Worm (Caenorhabditis elegans) whole organism, mixed stage, embryonic: Measurements from ENCODE around the gene C29F3.7.

ENCODE experiments used
- M03D4.4 ChIP-seq: sonication (generic microtip); optimal IDR thresholded peaks from 2 replicates; lab custom pipeline; 2017; ENCODE audit warnings: mild to moderate bottlenecking, missing genetic modification characterization, missing compliant biosample characterization
- bed-3 ChIP-seq: fragments of 200-800 bp; sonication (Bioruptor generic); optimal IDR thresholded peaks from 3 replicates; lab custom pipeline; 2018; ENCODE audit warnings: mild to moderate bottlenecking, missing genetic modification characterization, moderate library complexity, missing compliant biosample characterization
- blmp-1 ChIP-seq: fragments of 150-350 bp; optimal IDR thresholded peaks from 2 replicates; lab custom pipeline; 2014; ENCODE audit warnings: missing biosample characterization, missing genetic modification characterization
- ceh-39 ChIP-seq: fragments of 150-350 bp; optimal IDR thresholded peaks from 2 replicates; lab custom pipeline; 2014; ENCODE audit warnings: missing biosample characterization, missing genetic modification characterization
- ceh-43 ChIP-seq: fragments of 200-800 bp; sonication (Bioruptor generic); optimal IDR thresholded peaks from 2 replicates; lab custom pipeline; 2018; ENCODE audit warnings: mild to moderate bottlenecking, missing genetic modification characterization, moderate library complexity, missing compliant biosample characterization
- ceh-83 ChIP-seq: fragments of 200-800 bp; sonication (Bioruptor generic); optimal IDR thresholded peaks from 2 replicates; lab custom pipeline; 2018; ENCODE audit warnings: mild to moderate bottlenecking, missing genetic modification characterization, missing compliant biosample characterization
- ces-1 ChIP-seq: fragments of 150-350 bp; optimal IDR thresholded peaks from 2 replicates; lab custom pipeline; 2014; ENCODE audit warnings: missing biosample characterization, missing genetic modification reagents, missing genetic modification characterization
- cnd-1 ChIP-seq: fragments of 200-800 bp; sonication (Bioruptor generic); optimal IDR thresholded peaks from 2 replicates; lab custom pipeline; 2018; ENCODE audit warnings: mild to moderate bottlenecking, missing genetic modification characterization, missing compliant biosample characterization
- drap-1 ChIP-seq: fragments of 200-800 bp; sonication (Bioruptor generic); optimal IDR thresholded peaks from 3 replicates; lab custom pipeline; 2018; ENCODE audit warnings: mild to moderate bottlenecking, missing genetic modification characterization, missing compliant biosample characterization
- elt-1 ChIP-seq: sonication (generic microtip); optimal IDR thresholded peaks from 2 replicates; lab custom pipeline; 2017; ENCODE audit warnings: missing genetic modification characterization, mild to moderate bottlenecking, missing compliant biosample characterization, antibody characterized with exemption, moderate library complexity, borderline replicate concordance; ENCODE audit not compliant: insufficient read depth
- elt-3 ChIP-seq: fragments of 150-350 bp; optimal IDR thresholded peaks from 2 replicates; lab custom pipeline; 2014; ENCODE audit warnings: missing biosample characterization, missing genetic modification characterization
- flh-1 ChIP-seq: fragments of 200-800 bp; sonication (Bioruptor generic); optimal IDR thresholded peaks from 2 replicates; lab custom pipeline; 2018; ENCODE audit warnings: mild to moderate bottlenecking, missing genetic modification characterization, moderate library complexity, missing compliant biosample characterization
- ham-2 ChIP-seq: fragments of 200-800 bp; sonication (Bioruptor generic); optimal IDR thresholded peaks from 2 replicates; lab custom pipeline; 2018; ENCODE audit warnings: mild to moderate bottlenecking, missing genetic modification characterization, missing compliant biosample characterization
- hlh-1 ChIP-seq: fragments of 150-350 bp; optimal IDR thresholded peaks from 2 replicates; lab custom pipeline; 2014; ENCODE audit warnings: missing biosample characterization, missing genetic modification reagents, missing genetic modification characterization
- lin-13 ChIP-seq: fragments of 150-350 bp; optimal IDR thresholded peaks from 2 replicates; lab custom pipeline; 2014; ENCODE audit warnings: missing biosample characterization, missing genetic modification characterization
- lin-32 ChIP-seq: fragments of 200-800 bp; sonication (Bioruptor generic); optimal IDR thresholded peaks from 2 replicates; lab custom pipeline; 2018; ENCODE audit warnings: mild to moderate bottlenecking, missing genetic modification characterization, missing compliant biosample characterization
- lsy-2 ChIP-seq: fragments of 150-350 bp; optimal IDR thresholded peaks from 2 replicates; lab custom pipeline; 2014; ENCODE audit warnings: missing biosample characterization, missing genetic modification characterization
- mab-5 ChIP-seq: fragments of 150-350 bp; optimal IDR thresholded peaks from 2 replicates; lab custom pipeline; 2014; ENCODE audit warnings: missing biosample characterization, missing genetic modification characterization
- mep-1 ChIP-seq: fragments of 150-350 bp; optimal IDR thresholded peaks from 2 replicates; lab custom pipeline; 2017; ENCODE audit warnings: missing biosample characterization, missing genetic modification reagents, missing genetic modification characterization, inconsistent platforms
- mls-2 ChIP-seq: sonication (generic microtip); optimal IDR thresholded peaks from 2 replicates; lab custom pipeline; 2016; ENCODE audit warnings: mild to moderate bottlenecking, missing genetic modification characterization, moderate library complexity, missing compliant biosample characterization
- nhr-12 ChIP-seq: fragments of 150-350 bp; optimal IDR thresholded peaks from 2 replicates; lab custom pipeline; 2014; ENCODE audit warnings: missing biosample characterization, missing genetic modification characterization
- nhr-2 ChIP-seq: fragments of 150-350 bp; optimal IDR thresholded peaks from 2 replicates; lab custom pipeline; 2014; ENCODE audit warnings: missing biosample characterization, missing genetic modification characterization
- nhr-237 ChIP-seq: fragments of 150-350 bp; optimal IDR thresholded peaks from 2 replicates; lab custom pipeline; 2014; ENCODE audit warnings: missing biosample characterization, missing genetic modification characterization
- nhr-28 ChIP-seq: fragments of 150-350 bp; optimal IDR thresholded peaks from 2 replicates; lab custom pipeline; 2014; ENCODE audit warnings: missing biosample characterization, missing genetic modification characterization
- nhr-76 ChIP-seq: sonication (generic microtip); optimal IDR thresholded peaks from 2 replicates; lab custom pipeline; 2017; ENCODE audit warnings: missing biosample characterization, missing genetic modification characterization
- sem-2 ChIP-seq: fragments of 200-800 bp; sonication (Bioruptor generic); optimal IDR thresholded peaks from 2 replicates; lab custom pipeline; 2018; ENCODE audit warnings: mild to moderate bottlenecking, missing genetic modification characterization, missing compliant biosample characterization
- snpc-4 ChIP-seq: fragments of 150-350 bp; optimal IDR thresholded peaks from 2 replicates; lab custom pipeline; 2014; ENCODE audit warnings: missing biosample characterization, missing genetic modification characterization
- sptf-1 ChIP-seq: sonication (generic microtip); optimal IDR thresholded peaks from 2 replicates; lab custom pipeline; 2017; ENCODE audit warnings: mild to moderate bottlenecking, missing genetic modification characterization, moderate library complexity, missing compliant biosample characterization
- tbx-8 ChIP-seq: fragments of 200-800 bp; sonication (Bioruptor generic); optimal IDR thresholded peaks from 2 replicates; lab custom pipeline; 2018; ENCODE audit warnings: mild to moderate bottlenecking, missing genetic modification characterization, moderate library complexity, missing compliant biosample characterization
- unc-120 ChIP-seq: sonication (generic microtip); optimal IDR thresholded peaks from 2 replicates; lab custom pipeline; 2017; ENCODE audit warnings: missing genetic modification characterization, missing compliant biosample characterization; ENCODE audit not compliant: poor library complexity, severe bottlenecking
- unc-39 ChIP-seq: fragments of 150-350 bp; optimal IDR thresholded peaks from 2 replicates; lab custom pipeline; 2014; ENCODE audit warnings: missing biosample characterization, missing genetic modification characterization
- unc-62 ChIP-seq: fragments of 150-350 bp; optimal IDR thresholded peaks from 2 replicates; lab custom pipeline; 2014; ENCODE audit warnings: missing biosample characterization, missing genetic modification reagents, missing genetic modification characterization
- zip-8 ChIP-seq: fragments of 150-350 bp; optimal IDR thresholded peaks from 2 replicates; lab custom pipeline; 2014; ENCODE audit warnings: missing biosample characterization, missing genetic modification characterization
- ztf-11 ChIP-seq: fragments of 150-350 bp; optimal IDR thresholded peaks from 2 replicates; lab custom pipeline; 2014; ENCODE audit warnings: missing biosample characterization, missing genetic modification characterization

The C29F3.7 gene

ce11 chrV:15349044-15349443 is 5.7 kb upstream of the C29F3.7 start, which contains the start of gene clec-230:
clec-230 (minus strand) TSS chrV:15349144.
- no peak for TF ChIP-seq unc-39
- no peak for TF ChIP-seq flh-1 (GFP tag; lab: Kevin White, UChicago)
- TF ChIP-seq unc-62 (GFP tag; lab: Kevin White, UChicago): no peak
- TF ChIP-seq unc-120 (tag; lab: Kevin White, UChicago): no peak
- no peak for TF ChIP-seq blmp-1 (tag; lab: Kevin White, UChicago)
- TF ChIP-seq lin-32 (GFP tag; lab: Kevin White, UChicago): no peak
- TF ChIP-seq nhr-237: no peak
- no peak for TF ChIP-seq sem-2 (GFP tag; lab: Kevin White, UChicago)
- no peak for TF ChIP-seq ceh-83 (GFP tag; lab: Kevin White, UChicago)
- no peak for TF ChIP-seq snpc-4
- TF ChIP-seq elt-1 (tag; lab: Kevin White, UChicago): no peak
- TF ChIP-seq ceh-43 (GFP tag; lab: Kevin White, UChicago): no peak
- no peak for TF ChIP-seq nhr-76 (tag; lab: Kevin White, UChicago)
- no peak for TF ChIP-seq ces-1 (GFP tag; lab: Kevin White, UChicago)
- no peak for TF ChIP-seq nhr-12 (tag; lab: Kevin White, UChicago)
- TF ChIP-seq drap-1: no peak
- no peak for TF ChIP-seq mep-1 (tag; lab: Kevin White, UChicago)
- TF ChIP-seq, all 35 proteins: peak for 0

ce11 chrV:15350615-15351014 is 4.1 kb upstream of the C29F3.7 start, which contains the start of gene clec-231:
clec-231 (minus strand) TSS chrV:15350715.
- no peak for TF ChIP-seq cnd-1 (tag; lab: Kevin White, UChicago)
- TF ChIP-seq nhr-2 (tag; lab: Kevin White, UChicago): no peak

ce11 chrV:15352376-15352775 is 2.3 kb upstream of the C29F3.7 start, which contains the start of gene srx-58:
srx-58 (plus strand) TSS chrV:15352676.
- TF ChIP-seq ham-2 (GFP tag; lab: Kevin White, UChicago): no peak
- TF ChIP-seq nhr-237: no peak
- TF ChIP-seq mls-2: no peak
- TF ChIP-seq ceh-83 (GFP tag; lab: Kevin White, UChicago): no peak
- TF ChIP-seq blmp-1 (tag; lab: Kevin White, UChicago): no peak
- TF ChIP-seq elt-1 (tag; lab: Kevin White, UChicago): no peak
- no peak for TF ChIP-seq mab-5 (tag; lab: Kevin White, UChicago)
- no peak for TF ChIP-seq ztf-11 (tag; lab: Kevin White, UChicago)
- no peak for TF ChIP-seq snpc-4
- no peak for TF ChIP-seq ces-1 (GFP tag; lab: Kevin White, UChicago)
- TF ChIP-seq tbx-8 (GFP tag; lab: Kevin White, UChicago): no peak
- TF ChIP-seq lin-13: no peak
- no peak for TF ChIP-seq unc-39
- no peak for TF ChIP-seq lsy-2 (tag; lab: Kevin White, UChicago)
- no peak for TF ChIP-seq ceh-39 (tag; lab: Kevin White, UChicago)
- no peak for TF ChIP-seq M03D4.4
- no peak for TF ChIP-seq bed-3 (GFP tag; lab: Kevin White, UChicago)
- TF ChIP-seq, all 35 proteins: peak for 0

DNA sequence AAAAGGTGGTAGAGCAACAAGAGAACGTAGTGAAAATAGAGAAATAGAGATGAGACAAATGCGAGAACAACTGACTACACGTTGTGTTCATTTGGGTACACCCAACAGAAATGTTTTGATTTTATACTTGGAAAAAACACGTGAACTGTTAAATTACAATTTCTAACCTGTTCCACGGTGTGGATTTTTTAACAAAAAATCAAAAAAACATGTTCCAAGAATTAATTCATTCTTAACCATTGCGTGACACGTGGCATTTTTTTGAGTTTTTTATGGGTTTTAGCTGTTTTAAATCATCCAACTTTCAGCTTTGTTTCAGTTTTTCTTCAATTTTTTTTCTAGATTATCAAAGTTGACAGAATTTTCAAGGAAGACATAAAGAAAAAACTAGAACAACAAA is 6.7 kb downstream of the C29F3.7 start, which contains the start of gene ech-1.1:
TSS of gene ech-1.1 (minus strand) at position 101 of the 400 bp plus-strand sequence.
- peak; percentile 32 for TF ChIP-seq hlh-1 (tag; lab: Kevin White, UChicago)

- TF ChIP-seq zip-8 (tag; lab: Kevin White, UChicago): no peak
- no peak for TF ChIP-seq nhr-2 (tag; lab: Kevin White, UChicago)
- no peak for TF ChIP-seq mls-2
- no peak for TF ChIP-seq ces-1 (GFP tag; lab: Kevin White, UChicago)
- TF ChIP-seq nhr-12 (tag; lab: Kevin White, UChicago): no peak
- no peak for TF ChIP-seq sptf-1 (tag; lab: Kevin White, UChicago)
- TF ChIP-seq mab-5 (tag; lab: Kevin White, UChicago): no peak
- no peak for TF ChIP-seq nhr-76 (tag; lab: Kevin White, UChicago)
- TF ChIP-seq elt-3 (tag; lab: Kevin White, UChicago): no peak
- no peak for TF ChIP-seq ham-2 (GFP tag; lab: Kevin White, UChicago)
- TF ChIP-seq ceh-83 (GFP tag; lab: Kevin White, UChicago): no peak
- no peak for TF ChIP-seq drap-1
- TF ChIP-seq bed-3 (GFP tag; lab: Kevin White, UChicago): no peak
- no peak for TF ChIP-seq lin-13
- TF ChIP-seq unc-62 (GFP tag; lab: Kevin White, UChicago): no peak
- no peak for TF ChIP-seq nhr-28
- no peak for TF ChIP-seq ceh-39 (tag; lab: Kevin White, UChicago)
These were observed 13.1 kb downstream of the C29F3.7 start for ce11 chrV:15367770-15368169.
